Fruit fly (Drosophila melanogaster) whole organism, wandering third instar larva: ENCODE measurements around the gene CG33169.

ENCODE experiments used
- Abd-B ChIP-seq: fragments of >200 bp; optimal IDR thresholded peaks from 2 replicates; lab custom pipeline; 2017; ENCODE audit warnings: missing biosample characterization, missing genetic modification characterization
- CG32264 ChIP-seq: fragments of 200-800 bp; sonication (Bioruptor generic); optimal IDR thresholded peaks from 2 replicates; lab custom pipeline; 2016; ENCODE audit warnings: missing biosample characterization, missing genetic modification characterization
- CG9705 ChIP-seq: fragments of 200-800 bp; sonication (Bioruptor generic); optimal IDR thresholded peaks from 2 replicates; lab custom pipeline; 2018; ENCODE audit warnings: missing biosample characterization, mild to moderate bottlenecking, missing genetic modification characterization
- CrebA ChIP-seq: fragments of 200-800 bp; sonication (Bioruptor generic); optimal IDR thresholded peaks from 2 replicates; lab custom pipeline; 2016; ENCODE audit warnings: missing biosample characterization, mild to moderate bottlenecking, missing genetic modification characterization, borderline replicate concordance
- Dif ChIP-seq: fragments of 200-275, 200-300 bp; sonication (Bioruptor generic); optimal IDR thresholded peaks from 2 replicates; lab custom pipeline; 2018; ENCODE audit warnings: missing biosample characterization, missing genetic modification characterization; ENCODE audit not compliant: partially characterized antibody
- GATAd ChIP-seq: sonication (Bioruptor generic); optimal IDR thresholded peaks from 2 replicates; lab custom pipeline; 2016; ENCODE audit warnings: missing biosample characterization, missing genetic modification characterization
- HLH106 ChIP-seq: fragments of 200-800 bp; optimal IDR thresholded peaks from 3 replicates; lab custom pipeline; 2019; ENCODE audit warnings: missing biosample characterization, mild to moderate bottlenecking, missing genetic modification characterization, moderate library complexity
- Hnf4 ChIP-seq: fragments of 200-800 bp; sonication (Bioruptor generic); optimal IDR thresholded peaks from 2 replicates; lab custom pipeline; 2016; ENCODE audit warnings: missing biosample characterization, mild to moderate bottlenecking, missing genetic modification characterization
- Hr78 ChIP-seq: fragments of >200 bp; optimal IDR thresholded peaks from 2 replicates; lab custom pipeline; 2017; ENCODE audit warnings: missing biosample characterization, missing genetic modification characterization
- Hr83 ChIP-seq: fragments of 200-300 bp; sonication (Bioruptor generic); optimal IDR thresholded peaks from 2 replicates; lab custom pipeline; 2016; ENCODE audit warnings: missing biosample characterization, mild to moderate bottlenecking, missing genetic modification characterization, moderate library complexity; ENCODE audit not compliant: poor library complexity, severe bottlenecking
- Jra ChIP-seq: sonication (Bioruptor generic); optimal IDR thresholded peaks from 2 replicates; lab custom pipeline; 2016; ENCODE audit warnings: missing biosample characterization, missing genetic modification characterization
- Mio ChIP-seq: sonication (Bioruptor generic); optimal IDR thresholded peaks from 2 replicates; lab custom pipeline; 2016; ENCODE audit warnings: missing biosample characterization, missing genetic modification characterization
- N ChIP-seq: fragments of >200 bp; optimal IDR thresholded peaks from 2 replicates; lab custom pipeline; 2018; ENCODE audit warnings: missing biosample characterization, missing external identifiers, missing genetic modification characterization
- OdsH ChIP-seq: fragments of 200-800 bp; sonication (Bioruptor generic); optimal IDR thresholded peaks from 2 replicates; lab custom pipeline; 2016; ENCODE audit warnings: missing biosample characterization, mild to moderate bottlenecking, missing genetic modification characterization
- Rel ChIP-seq, 2 experiments: fragments of 200-800 bp; sonication (Bioruptor generic) in 1 of 2; optimal IDR thresholded peaks; 2 replicates in 1 of 2; 3 replicates in 1 of 2; lab custom pipeline; 2016 to 2019; ENCODE audit warnings: mild to moderate bottlenecking in 2 of 2, missing biosample characterization in 2 of 2, missing genetic modification characterization in 2 of 2, moderate library complexity in 1 of 2
- Sp1 ChIP-seq: fragments of 200-800 bp; sonication (Bioruptor generic); optimal IDR thresholded peaks from 3 replicates; lab custom pipeline; 2019; ENCODE audit warnings: missing biosample characterization, mild to moderate bottlenecking, missing genetic modification characterization, moderate library complexity
- Vsx2 ChIP-seq: fragments of 200-300, 225-300 bp; sonication (Bioruptor generic); optimal IDR thresholded peaks from 2 replicates; lab custom pipeline; 2018; ENCODE audit warnings: missing biosample characterization, missing genetic modification characterization; ENCODE audit not compliant: partially characterized antibody
- br ChIP-seq: fragments of 200-800 bp; sonication (Bioruptor generic); optimal IDR thresholded peaks from 2 replicates; lab custom pipeline; 2016; ENCODE audit warnings: missing biosample characterization, missing genetic modification characterization
- brk ChIP-seq: fragments of 200-800 bp; sonication (Bioruptor generic); optimal IDR thresholded peaks from 2 replicates; lab custom pipeline; 2016; ENCODE audit warnings: missing biosample characterization, mild to moderate bottlenecking, missing genetic modification characterization
- dl ChIP-seq, 2 experiments: fragments of 175-275, 200-275 bp in 1 of 2; fragments of 200-275 bp in 1 of 2; sonication (Bioruptor generic); optimal IDR thresholded peaks; lab custom pipeline; 2018; ENCODE audit warnings: mild to moderate bottlenecking in 2 of 2, missing biosample characterization in 2 of 2, missing genetic modification characterization in 2 of 2, moderate library complexity in 2 of 2; ENCODE audit not compliant: partially characterized antibody in 2 of 2, insufficient read depth in 1 of 2
- dmrt93B ChIP-seq: fragments of 200-800 bp; sonication (Bioruptor generic); optimal IDR thresholded peaks from 2 replicates; lab custom pipeline; 2018; ENCODE audit warnings: missing biosample characterization, mild to moderate bottlenecking, missing genetic modification characterization
- dsf ChIP-seq: sonication (Bioruptor generic); optimal IDR thresholded peaks from 2 replicates; lab custom pipeline; 2016; ENCODE audit warnings: missing biosample characterization, missing genetic modification characterization, borderline replicate concordance
- fru ChIP-seq: fragments of 200-800 bp; sonication (Bioruptor generic); optimal IDR thresholded peaks from 3 replicates; lab custom pipeline; 2016; ENCODE audit warnings: missing biosample characterization, mild to moderate bottlenecking, missing genetic modification characterization
- h ChIP-seq: fragments of 200-800 bp; sonication (Bioruptor generic); optimal IDR thresholded peaks from 3 replicates; lab custom pipeline; 2016; ENCODE audit warnings: missing biosample characterization, mild to moderate bottlenecking, missing genetic modification characterization
- jim ChIP-seq: fragments of 175-275, 200-325 bp; sonication (Bioruptor generic); optimal IDR thresholded peaks from 2 replicates; lab custom pipeline; 2016; ENCODE audit warnings: missing biosample characterization, mild to moderate bottlenecking, missing genetic modification characterization
- lola ChIP-seq: fragments of >200 bp; optimal IDR thresholded peaks from 2 replicates; lab custom pipeline; 2017; ENCODE audit warnings: missing biosample characterization, missing genetic modification characterization
- psq ChIP-seq: fragments of 200-800 bp; sonication (Bioruptor generic); optimal IDR thresholded peaks from 3 replicates; lab custom pipeline; 2017; ENCODE audit warnings: missing biosample characterization, mild to moderate bottlenecking, missing genetic modification characterization, moderate library complexity
- rgr ChIP-seq: fragments of 200-800 bp; sonication (Bioruptor generic); optimal IDR thresholded peaks from 3 replicates; lab custom pipeline; 2016; ENCODE audit warnings: missing biosample characterization, mild to moderate bottlenecking, missing genetic modification characterization
- tai ChIP-seq: sonication (Bioruptor generic); optimal IDR thresholded peaks from 2 replicates; lab custom pipeline; 2016; ENCODE audit warnings: missing biosample characterization, missing genetic modification characterization
- usp ChIP-seq: fragments of >200 bp; optimal IDR thresholded peaks from 2 replicates; lab custom pipeline; 2017; ENCODE audit warnings: missing biosample characterization, missing genetic modification characterization
- woc ChIP-seq: sonication (Bioruptor generic); optimal IDR thresholded peaks from 2 replicates; lab custom pipeline; 2016; ENCODE audit warnings: missing biosample characterization, mild to moderate bottlenecking, missing genetic modification characterization

CG33169 gene

DNA sequence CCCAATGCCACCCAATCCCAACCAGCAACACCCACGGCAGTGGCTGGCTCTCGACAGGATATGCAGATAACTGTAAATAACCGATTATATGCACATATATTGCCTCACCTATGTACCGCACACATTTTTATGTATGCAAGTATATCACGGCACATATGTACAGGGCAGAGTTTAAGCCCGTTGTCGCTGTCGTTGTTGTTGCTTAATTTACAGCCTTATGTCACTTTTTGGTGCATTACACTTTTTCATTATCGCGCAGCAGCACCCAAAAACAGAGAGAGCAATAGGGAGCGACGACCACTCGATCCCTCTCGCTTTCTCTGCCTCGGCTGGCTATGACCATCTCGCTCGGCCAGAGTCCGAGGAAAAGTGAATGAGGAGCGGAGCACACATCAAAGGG, 24.4 kb upstream of the CG33169 start:
- peak; percentile 5 for TF ChIP-seq Dif (GFP tag; lab: Kevin White, UChicago)
- no peak for TF ChIP-seq OdsH

DNA sequence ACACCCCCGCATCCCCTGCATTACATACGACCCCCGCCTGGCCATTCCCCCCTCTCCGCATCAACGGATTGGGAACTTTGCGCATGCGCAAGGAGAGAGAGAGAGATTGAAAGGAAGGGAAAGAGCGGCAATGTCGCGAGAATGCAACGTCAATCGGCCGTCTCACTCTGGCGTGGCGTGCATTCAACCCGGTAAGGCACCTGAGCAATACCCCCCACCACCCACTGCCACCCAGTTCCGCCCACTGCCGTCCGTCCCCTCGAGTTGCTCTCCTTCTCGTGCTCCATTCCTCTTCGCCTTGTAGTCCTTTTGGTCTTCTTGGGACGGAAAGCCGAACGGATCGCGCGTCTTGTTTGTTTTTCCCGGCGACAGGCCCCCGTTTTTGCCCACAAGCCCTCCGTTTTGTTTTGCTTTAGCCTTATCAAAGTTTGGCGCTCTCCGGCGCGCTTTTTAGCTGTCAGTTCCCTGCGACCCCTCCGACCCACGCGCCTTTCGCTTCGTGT, 23.9 kb upstream of the CG33169 start:
- peak; percentile 67 for TF ChIP-seq h (GFP tag; lab: Kevin White, UChicago)
- peak; percentile 80 for TF ChIP-seq psq (GFP tag; lab: Kevin White, UChicago)
- TF ChIP-seq Sp1 (GFP tag; lab: Kevin White, UChicago) = peak; percentile 68
- TF ChIP-seq OdsH = no peak
- peak; percentile 30 for TF ChIP-seq br (GFP tag; lab: Kevin White, UChicago)
- no peak for TF ChIP-seq rgr (GFP tag; lab: Kevin White, UChicago)
- TF ChIP-seq CrebA = peak; percentile 36
- no peak for TF ChIP-seq Rel (GFP tag; optimal IDR thresholded peaks at IDR 0.05; lab: Kevin White, UChicago)
- peak; percentile 47 for TF ChIP-seq Rel (tag; optimal IDR thresholded peaks at IDR 0.05; lab: Kevin White, UChicago)
- peak; percentile 26 for TF ChIP-seq fru (GFP tag; lab: Kevin White, UChicago)
- TF ChIP-seq Hnf4 (GFP tag; lab: Kevin White, UChicago) = no peak
- peak; percentile 96 for TF ChIP-seq jim
- TF ChIP-seq lola (GFP tag; lab: Kevin White, UChicago) = no peak
- TF ChIP-seq Vsx2 (GFP tag; lab: Kevin White, UChicago) = peak; percentile 90
- no peak for TF ChIP-seq woc (GFP tag; lab: Kevin White, UChicago)
- TF ChIP-seq dl (GFP tag; optimal IDR thresholded peaks at IDR 0.05; lab: Kevin White, UChicago; ENCODE audit: insufficient read depth in 1 of 2, partially characterized antibody in 2 of 2) = peak; percentile 62 to 72
- TF ChIP-seq HLH106 (tag; lab: Kevin White, UChicago) = peak; percentile 14
- no peak for TF ChIP-seq dsf (GFP tag; lab: Kevin White, UChicago)
- peak; percentile 80 for TF ChIP-seq Dif (GFP tag; lab: Kevin White, UChicago)

DNA sequence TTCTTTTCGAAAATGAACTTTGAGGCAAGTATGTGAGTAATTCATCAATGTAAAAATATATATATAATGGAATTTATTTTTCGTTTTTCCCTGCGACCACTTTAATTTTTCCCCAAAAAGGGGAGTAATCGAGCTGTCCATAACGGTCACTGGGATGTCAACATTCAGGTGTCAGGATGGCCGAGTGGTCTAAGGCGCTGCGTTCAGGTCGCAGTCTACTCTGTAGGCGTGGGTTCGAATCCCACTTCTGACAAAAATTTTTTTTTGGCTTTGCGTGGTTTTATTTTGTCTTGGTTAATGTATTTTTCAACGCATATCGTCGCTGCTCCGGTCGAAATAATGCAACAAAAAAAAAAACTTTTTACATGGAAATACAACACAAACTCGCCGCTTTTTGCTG, 20.6 kb upstream of the CG33169 start:
- no peak for TF ChIP-seq Rel (GFP tag; optimal IDR thresholded peaks at IDR 0.05; lab: Kevin White, UChicago)
- peak; percentile 15 for TF ChIP-seq Rel (tag; optimal IDR thresholded peaks at IDR 0.05; lab: Kevin White, UChicago)
- no peak for TF ChIP-seq usp (GFP tag; lab: Kevin White, UChicago)

DNA sequence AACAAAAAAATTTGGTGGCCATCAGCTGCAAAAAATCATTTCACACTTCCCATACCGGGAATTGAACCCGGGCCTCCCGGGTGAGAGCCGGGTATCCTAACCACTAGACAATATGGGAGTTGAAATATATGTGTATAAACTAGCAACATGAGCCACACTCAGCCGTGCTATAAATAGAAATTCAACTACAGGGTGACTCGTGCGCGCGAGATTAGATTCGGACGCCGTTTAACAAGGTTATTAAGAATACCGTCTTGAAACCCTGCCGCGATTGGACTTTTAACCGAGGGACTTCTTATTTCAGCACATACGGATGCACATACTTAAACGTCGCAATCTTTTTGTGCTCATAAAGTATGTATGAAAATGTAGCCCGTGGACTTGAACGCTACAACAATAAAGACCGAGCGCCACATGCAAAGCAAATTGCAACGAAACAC, 16.0 kb upstream of the CG33169 start:
- TF ChIP-seq h (GFP tag; lab: Kevin White, UChicago) (peak; percentile 6), CrebA (peak; percentile 78), Rel (GFP tag; optimal IDR thresholded peaks at IDR 0.05; lab: Kevin White, UChicago) (no peak), Rel (tag; optimal IDR thresholded peaks at IDR 0.05; lab: Kevin White, UChicago) (peak; percentile 35), tai (no peak), rgr (GFP tag; lab: Kevin White, UChicago) (peak; percentile 17), Hnf4 (GFP tag; lab: Kevin White, UChicago) (peak; percentile 47), dmrt93B (GFP tag; lab: Kevin White, UChicago) (no peak), GATAd (GFP tag; lab: Kevin White, UChicago) (no peak), Dif (GFP tag; lab: Kevin White, UChicago) (peak; percentile 14)

DNA sequence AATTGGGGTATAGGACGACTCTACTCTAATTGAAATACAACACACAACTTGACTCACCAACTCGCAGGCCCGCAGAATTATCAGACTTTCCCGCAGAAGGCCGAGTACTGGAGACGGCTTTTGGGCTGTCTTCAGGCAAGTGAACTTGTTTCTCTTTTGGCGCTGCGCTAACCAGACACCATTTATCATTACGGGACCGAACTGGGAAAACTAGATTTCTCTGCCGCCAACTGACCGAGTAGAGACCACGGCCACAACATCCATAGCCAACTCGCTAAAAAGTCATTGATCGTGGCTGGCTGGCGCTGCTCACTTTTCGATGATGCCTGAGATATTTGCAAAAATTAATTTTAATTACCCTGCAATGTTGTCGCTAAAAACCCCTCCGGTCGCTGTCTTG, 14.7 kb upstream of the CG33169 start:
- TF ChIP-seq Mio (GFP tag; lab: Kevin White, UChicago) = no peak
- TF ChIP-seq dsf (GFP tag; lab: Kevin White, UChicago) = no peak
- no peak for TF ChIP-seq N (GFP tag; lab: Kevin White, UChicago)
- no peak for TF ChIP-seq Hr78 (GFP tag; lab: Kevin White, UChicago)
- no peak for TF ChIP-seq rgr (GFP tag; lab: Kevin White, UChicago)
- TF ChIP-seq dmrt93B (GFP tag; lab: Kevin White, UChicago) = no peak
- no peak for TF ChIP-seq Rel (GFP tag; optimal IDR thresholded peaks at IDR 0.05; lab: Kevin White, UChicago)
- no peak for TF ChIP-seq Rel (tag; optimal IDR thresholded peaks at IDR 0.05; lab: Kevin White, UChicago)
- no peak for TF ChIP-seq CrebA
- no peak for TF ChIP-seq Dif (GFP tag; lab: Kevin White, UChicago)
- TF ChIP-seq woc (GFP tag; lab: Kevin White, UChicago) = no peak
- TF ChIP-seq CG9705 (GFP tag; lab: Kevin White, UChicago) = no peak
- no peak for TF ChIP-seq br (GFP tag; lab: Kevin White, UChicago)
- TF ChIP-seq brk (GFP tag; lab: Kevin White, UChicago) = no peak
- no peak for TF ChIP-seq Abd-B (GFP tag; lab: Kevin White, UChicago)
- no peak for TF ChIP-seq Vsx2 (GFP tag; lab: Kevin White, UChicago)
- no peak for TF ChIP-seq Hr83 (GFP tag; lab: Kevin White, UChicago)
- TF ChIP-seq CG32264 = no peak
- TF ChIP-seq Jra (GFP tag; lab: Kevin White, UChicago) = no peak
